Fruit fly (Drosophila melanogaster) whole organism, embryonic: ENCODE results near the gene Obp99b.

Experiments
- CG11093 ChIP-seq: fragments of 200-800 bp; sonication (Bioruptor generic); IDR thresholded peaks from 3 replicates; pipeline ENCODE4 v1.3.6; 2022; ENCODE audit warnings: missing biosample characterization, missing genetic modification characterization
- CG13424 ChIP-seq: fragments of 200-800 bp; sonication (Bioruptor generic); optimal IDR thresholded peaks from 2 replicates; lab custom pipeline; 2019; ENCODE audit warnings: missing biosample characterization, mild to moderate bottlenecking, missing genetic modification characterization, moderate library complexity
- CG1602 ChIP-seq: fragments of 200-800 bp; sonication (Bioruptor generic); optimal IDR thresholded peaks from 3 replicates; lab custom pipeline; 2016; ENCODE audit warnings: missing biosample characterization, missing genetic modification characterization
- CG4854 ChIP-seq: fragments of 200-800 bp; sonication (Bioruptor generic); optimal IDR thresholded peaks from 2 replicates; lab custom pipeline; 2016; ENCODE audit warnings: missing biosample characterization, missing genetic modification characterization, inconsistent platforms
- CG9817 ChIP-seq: fragments of 200-800 bp; sonication (Bioruptor generic); optimal IDR thresholded peaks from 2 replicates; lab custom pipeline; 2018; ENCODE audit warnings: missing biosample characterization, mild to moderate bottlenecking, missing genetic modification characterization, moderate library complexity
- Doc3 ChIP-seq: fragments of 200-800 bp; sonication (Bioruptor generic); IDR thresholded peaks from 3 replicates; pipeline ENCODE4 v1.3.6; 2022; ENCODE audit warnings: missing biosample characterization, missing genetic modification characterization; ENCODE audit not compliant: partially characterized antibody
- Max ChIP-seq: fragments of 200-800 bp; sonication (Bioruptor generic); optimal IDR thresholded peaks from 2 replicates; lab custom pipeline; 2016; ENCODE audit warnings: missing biosample characterization, mild to moderate bottlenecking, missing genetic modification characterization
- inv ChIP-seq: fragments of 200-800 bp; sonication (Bioruptor generic); IDR thresholded peaks from 2 replicates; pipeline ENCODE4 v1.3.6; 2022; ENCODE audit warnings: missing biosample characterization, missing genetic modification characterization; ENCODE audit not compliant: partially characterized antibody
- nerfin-1 ChIP-seq: fragments of 200-800 bp; sonication (Bioruptor generic); optimal IDR thresholded peaks from 3 replicates; lab custom pipeline; 2019; ENCODE audit warnings: missing biosample characterization, mild to moderate bottlenecking, missing genetic modification characterization, moderate library complexity
- sim ChIP-seq: fragments of 200-800 bp; sonication (Bioruptor generic); IDR thresholded peaks from 2 replicates; pipeline ENCODE4 v1.3.6; 2022; ENCODE audit warnings: missing biosample characterization, missing genetic modification characterization
- tin ChIP-seq: fragments of 200-800 bp; sonication (Bioruptor generic); optimal IDR thresholded peaks from 3 replicates; lab custom pipeline; 2016; ENCODE audit warnings: missing biosample characterization, missing genetic modification characterization

DNA sequence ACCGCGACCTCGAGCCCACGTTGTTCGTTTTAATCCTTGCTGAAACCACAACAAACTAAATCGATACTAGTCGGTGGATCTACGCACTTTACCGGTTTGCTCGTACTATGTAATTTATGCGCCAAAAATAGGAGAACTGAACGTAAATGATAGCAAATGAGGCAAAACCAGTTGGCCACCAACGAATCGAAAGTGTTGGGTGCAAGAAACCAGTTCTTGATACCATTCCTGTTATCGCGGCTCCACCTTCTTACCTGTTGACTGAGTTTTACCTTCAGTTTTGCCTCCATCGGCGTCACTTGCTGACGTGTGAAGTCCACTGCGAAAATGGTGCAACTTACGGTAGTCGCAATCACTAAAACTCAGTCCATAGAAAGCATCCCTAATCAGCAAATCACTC, 23.4 kb upstream of the Obp99b start:
- no peak for TF ChIP-seq CG13424 (tag; lab: Kevin White, UChicago)
- no peak for TF ChIP-seq sim
- no peak for TF ChIP-seq nerfin-1 (tag; lab: Kevin White, UChicago)
- no peak for TF ChIP-seq CG1602 (GFP tag; lab: Kevin White, UChicago)
- no peak for TF ChIP-seq CG4854 (GFP tag; lab: Kevin White, UChicago)
- no peak for TF ChIP-seq CG9817
- no peak for TF ChIP-seq CG11093 (GFP tag; lab: Robert Waterston, UW)
- no peak for TF ChIP-seq tin
- TF ChIP-seq Doc3 (GFP tag; lab: Robert Waterston, UW), result no peak
- no peak for TF ChIP-seq inv (GFP tag; lab: Robert Waterston, UW)
- no peak for TF ChIP-seq Max (GFP tag; lab: Kevin White, UChicago)
